Fruit fly (Drosophila melanogaster): Measurements from ENCODE around the gene lmgA.

lmgA gene

dm6 chr2L:8528951-8529430 is 573 bp upstream of the lmgA start, which contains the start of gene CG17834 (continued):
- TF ChIP-seq lola (GFP tag; optimal IDR thresholded peaks at IDR 0.05) = no peak
- TF ChIP-seq crol (GFP tag; IDR thresholded peaks at IDR 0.05) = peak; percentile 77
- TF ChIP-seq CG8359 (GFP tag; optimal IDR thresholded peaks at IDR 0.05; ENCODE audit: borderline replicate concordance) = no peak
- no peak for TF ChIP-seq CTCF (GFP tag; optimal IDR thresholded peaks at IDR 0.05)
- no peak for TF ChIP-seq en (GFP tag; optimal IDR thresholded peaks at IDR 0.05)
- no peak for TF ChIP-seq HmgZ (tag; optimal IDR thresholded peaks at IDR 0.05)
- TF ChIP-seq Oaz (GFP tag; IDR thresholded peaks at IDR 0.05) = 0 out of 2 replicates have a peak, but pooled peaks have one; percentile 12
- no peak for TF ChIP-seq CG2129 (GFP tag; IDR thresholded peaks at IDR 0.05; ENCODE audit: partially characterized antibody)
- TF ChIP-seq CG6689 (GFP tag; IDR thresholded peaks at IDR 0.05) = no peak
- TF ChIP-seq Pdp1 (GFP tag; optimal IDR thresholded peaks at IDR 0.05) = no peak
- TF ChIP-seq NFAT (GFP tag; IDR thresholded peaks at IDR 0.05) = peak; percentile 43; the same call in 1 of the 2 replicates
- peak; percentile 82 for TF ChIP-seq rib (GFP tag; IDR thresholded peaks at IDR 0.05)
- TF ChIP-seq MTF-1 (GFP tag; optimal IDR thresholded peaks at IDR 0.05; ENCODE audit: borderline replicate concordance) = peak; percentile 27
- peak; percentile 68 for TF ChIP-seq CG3995 (GFP tag; optimal IDR thresholded peaks at IDR 0.05)
- 0 out of 2 replicates have a peak, but pooled peaks have one; percentile 18 for TF ChIP-seq Drgx (GFP tag; IDR thresholded peaks at IDR 0.05)
- TF ChIP-seq Gsc (GFP tag; IDR thresholded peaks at IDR 0.05) = no peak
- no peak for TF ChIP-seq CG13775 (GFP tag; optimal IDR thresholded peaks at IDR 0.05)
- TF ChIP-seq CG6813 (GFP tag; optimal IDR thresholded peaks at IDR 0.05) = no peak
- TF ChIP-seq sens (GFP tag) = peak; percentile 64
- TF ChIP-seq CG8290 (GFP tag; optimal IDR thresholded peaks at IDR 0.05) = no peak
- peak in 1 of 2 experiments; percentile 65 for TF ChIP-seq CG8290 (tag; optimal IDR thresholded peaks at IDR 0.05)
- peak; percentile 59 for TF ChIP-seq CG13894 (tag; optimal IDR thresholded peaks at IDR 0.05)
- TF ChIP-seq Atf6 (GFP tag; IDR thresholded peaks at IDR 0.05) = 0 out of 2 replicates have a peak, but pooled peaks have one; percentile 37
- peak; percentile 32; the same call in 1 of the 3 replicates for TF ChIP-seq CG34422 (GFP tag; IDR thresholded peaks at IDR 0.05)
- no peak for TF ChIP-seq B-H1 (GFP tag; IDR thresholded peaks at IDR 0.05)
- peak; percentile 11 for TF ChIP-seq Fer3 (tag; optimal IDR thresholded peaks at IDR 0.05)
- TF ChIP-seq sob (GFP tag; IDR thresholded peaks at IDR 0.05) = 0 out of 2 replicates have a peak, but pooled peaks have one; percentile 12
- TF ChIP-seq CG33213 (GFP tag; optimal IDR thresholded peaks at IDR 0.05) = no peak
- no peak for TF ChIP-seq CG1792 (GFP tag; optimal IDR thresholded peaks at IDR 0.05)
- peak; percentile 87 for TF ChIP-seq Deaf1 (tag; optimal IDR thresholded peaks at IDR 0.05)
- TF ChIP-seq dimm (GFP tag; IDR thresholded peaks at IDR 0.05) = no peak
- TF ChIP-seq cwo (GFP tag; optimal IDR thresholded peaks at IDR 0.05) = peak; percentile 67
- TF ChIP-seq grn (GFP tag; optimal IDR thresholded peaks at IDR 0.05) = peak; percentile 20
- no peak for TF ChIP-seq CG6175 (GFP tag; IDR thresholded peaks at IDR 0.05)
- TF ChIP-seq Rfx (GFP tag; IDR thresholded peaks at IDR 0.05) = peak; percentile 52
- TF ChIP-seq CG10366 (GFP tag; IDR thresholded peaks at IDR 0.05) = no peak
- no peak for TF ChIP-seq ATbp (GFP tag; optimal IDR thresholded peaks at IDR 0.05)
- peak; percentile 40 for TF ChIP-seq CG6765 (GFP tag; optimal IDR thresholded peaks at IDR 0.05)
- TF ChIP-seq CG4424 (GFP tag; optimal IDR thresholded peaks at IDR 0.05) = no peak
- no peak for TF ChIP-seq MESR4 (GFP tag; optimal IDR thresholded peaks at IDR 0.05)
- TF ChIP-seq Sry-β (GFP tag; optimal IDR thresholded peaks at IDR 0.05) = no peak
- TF ChIP-seq Eip74EF (GFP tag; optimal IDR thresholded peaks at IDR 0.05) = peak in 1 of 2 experiments; percentile 33
- TF ChIP-seq wor (GFP tag; IDR thresholded peaks at IDR 0.05) = no peak
- TF ChIP-seq Nf-YC (tag; optimal IDR thresholded peaks at IDR 0.05) = peak; percentile 77
- TF ChIP-seq unc-4 (GFP tag; IDR thresholded peaks at IDR 0.05; ENCODE audit: partially characterized antibody) = no peak
- TF ChIP-seq gcm (GFP tag; optimal IDR thresholded peaks at IDR 0.05) = no peak
- TF ChIP-seq CG12391 (tag; optimal IDR thresholded peaks at IDR 0.05) = no peak
- TF ChIP-seq stc (GFP tag; IDR thresholded peaks at IDR 0.05) = peak; percentile 25; the same call in 1 of the 2 replicates
- peak; percentile 12; the same call in 1 of the 2 replicates for TF ChIP-seq ranshi (GFP tag; IDR thresholded peaks at IDR 0.05)
- TF ChIP-seq chm (GFP tag; IDR thresholded peaks at IDR 0.05) = peak; percentile 75
- TF ChIP-seq jigr1 (GFP tag; IDR thresholded peaks at IDR 0.05) = no peak
